Worm (Caenorhabditis elegans): Measurements from ENCODE around the gene R11H6.2.

R11H6.2 gene

DNA sequence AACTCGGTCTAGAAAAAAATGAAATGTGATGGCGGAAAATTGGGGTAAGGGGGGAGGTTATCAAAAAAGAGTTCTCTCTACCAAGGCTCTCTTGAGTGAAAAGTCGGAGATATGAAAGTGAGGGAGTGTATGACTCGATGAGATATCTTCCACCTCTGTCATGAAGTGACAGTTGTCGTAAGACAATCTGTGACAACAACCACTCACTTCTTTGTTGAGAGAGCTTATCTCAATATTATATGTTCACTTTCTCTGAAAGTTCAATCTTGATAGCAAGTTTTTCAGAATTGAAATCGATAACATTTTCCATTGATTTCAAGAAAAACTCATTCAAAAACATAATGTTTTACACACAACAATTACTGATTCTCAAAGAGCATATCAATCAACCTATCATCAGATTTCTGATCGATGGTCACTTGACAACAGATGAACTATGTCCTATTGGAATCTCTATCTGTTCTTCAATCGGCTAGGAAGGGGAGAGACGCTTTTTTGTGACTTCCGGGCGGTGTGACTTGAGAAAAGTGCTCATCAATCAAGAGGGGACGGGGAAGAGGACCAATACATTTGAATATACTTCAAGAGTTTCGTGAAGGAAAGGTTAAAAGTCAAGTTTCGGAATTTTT is 20.9 kb upstream of the R11H6.2 start:
- TF ChIP-seq elt-3 (tag; optimal IDR thresholded peaks at IDR 0.05) (no peak), R02D3.7 (tag; optimal IDR thresholded peaks at IDR 0.05) (no peak), lsy-2 (tag; optimal IDR thresholded peaks at IDR 0.05) (peak in 1 of 2 experiments; percentile 8), ztf-11 (tag; optimal IDR thresholded peaks at IDR 0.05) (no peak), ZK546.5 (tag; optimal IDR thresholded peaks at IDR 0.05) (no peak), unc-55 (GFP tag; optimal IDR thresholded peaks at IDR 0.05) (no peak), F13H6.1 (tag; optimal IDR thresholded peaks at IDR 0.05) (peak; percentile 44), peb-1 (tag; optimal IDR thresholded peaks at IDR 0.05) (no peak), blmp-1 (tag; optimal IDR thresholded peaks at IDR 0.05; ENCODE audit: insufficient read depth) (no peak)

- TF ChIP-seq unc-55 (GFP tag; optimal IDR thresholded peaks at IDR 0.05) (peak; percentile 45), aly-2 (tag; optimal IDR thresholded peaks at IDR 0.05) (no peak), ztf-4 (tag; optimal IDR thresholded peaks at IDR 0.05) (no peak), lin-11 (tag; optimal IDR thresholded peaks at IDR 0.05) (no peak)
These were observed 18.2 kb upstream of the R11H6.2 start, which contains the start of gene gar-3 for ce11 chrV:14579619-14580018. Gene gar-3 (minus strand): TSS chrV:14579719.

- no peak for TF ChIP-seq ceh-82 (tag; optimal IDR thresholded peaks at IDR 0.05)
- no peak for TF ChIP-seq ceh-16 (tag; optimal IDR thresholded peaks at IDR 0.05)
- no peak for TF ChIP-seq ztf-11 (tag; optimal IDR thresholded peaks at IDR 0.05)
- TF ChIP-seq nhr-12 (tag; optimal IDR thresholded peaks at IDR 0.05): no peak
- TF ChIP-seq aly-2 (tag; optimal IDR thresholded peaks at IDR 0.05): no peak
- no peak for TF ChIP-seq mab-5 (tag; optimal IDR thresholded peaks at IDR 0.05)
- TF ChIP-seq dmd-4 (tag; optimal IDR thresholded peaks at IDR 0.05): no peak
- no peak for TF ChIP-seq fos-1 (tag; optimal IDR thresholded peaks at IDR 0.05)
- no peak for TF ChIP-seq ZK546.5 (tag; optimal IDR thresholded peaks at IDR 0.05)
- no peak for TF ChIP-seq nhr-10 (tag; optimal IDR thresholded peaks at IDR 0.05)
- no peak for TF ChIP-seq lsy-2 (tag; optimal IDR thresholded peaks at IDR 0.05)
- no peak for TF ChIP-seq F13H6.1 (tag; optimal IDR thresholded peaks at IDR 0.05)
- no peak for TF ChIP-seq ztf-1 (GFP tag; conservative IDR thresholded peaks at IDR 0.05)
- no peak for TF ChIP-seq skn-1 (tag; optimal IDR thresholded peaks at IDR 0.05)
- no peak for TF ChIP-seq gmeb-1 (tag; optimal IDR thresholded peaks at IDR 0.05)
- TF ChIP-seq sma-9 (GFP tag; optimal IDR thresholded peaks at IDR 0.05): no peak
- TF ChIP-seq sma-9 (tag; optimal IDR thresholded peaks at IDR 0.05): no peak
- no peak for TF ChIP-seq blmp-1 (tag; optimal IDR thresholded peaks at IDR 0.05; ENCODE audit: insufficient read depth)
- TF ChIP-seq nhr-21 (tag; optimal IDR thresholded peaks at IDR 0.05): no peak
- TF ChIP-seq lin-39 (tag; optimal IDR thresholded peaks at IDR 0.05): no peak
- no peak for TF ChIP-seq sma-3 (GFP tag; optimal IDR thresholded peaks at IDR 0.05)
These were observed 12.5 kb upstream of the R11H6.2 start, which contains the start of gene Y40H4A.2 for ce11 chrV:14585351-14585750. Gene Y40H4A.2 (minus strand): TSS chrV:14585451.

ce11 chrV:14594103-14594502 is 3.7 kb upstream of the R11H6.2 start:
- no peak for TF ChIP-seq sma-9 (GFP tag; optimal IDR thresholded peaks at IDR 0.05)
- TF ChIP-seq sma-9 (tag; optimal IDR thresholded peaks at IDR 0.05): no peak
- TF ChIP-seq mbf-1 (tag; optimal IDR thresholded peaks at IDR 0.05): no peak
- no peak for TF ChIP-seq unc-55 (GFP tag; optimal IDR thresholded peaks at IDR 0.05)
- TF ChIP-seq unc-62 (GFP tag; optimal IDR thresholded peaks at IDR 0.05): no peak
- no peak for TF ChIP-seq unc-39 (tag; optimal IDR thresholded peaks at IDR 0.05)
- no peak for TF ChIP-seq gmeb-1 (tag; optimal IDR thresholded peaks at IDR 0.05)
- TF ChIP-seq Y55F3AM.14 (GFP tag; optimal IDR thresholded peaks at IDR 0.05): no peak
- TF ChIP-seq nhr-129 (tag; optimal IDR thresholded peaks at IDR 0.05): no peak
- no peak for TF ChIP-seq ZK546.5 (tag; optimal IDR thresholded peaks at IDR 0.05)
- no peak for TF ChIP-seq mdl-1 (tag; optimal IDR thresholded peaks at IDR 0.05)
- TF ChIP-seq egl-27 (tag; optimal IDR thresholded peaks at IDR 0.05): no peak
- TF ChIP-seq nhr-23 (tag; optimal IDR thresholded peaks at IDR 0.05): no peak

DNA sequence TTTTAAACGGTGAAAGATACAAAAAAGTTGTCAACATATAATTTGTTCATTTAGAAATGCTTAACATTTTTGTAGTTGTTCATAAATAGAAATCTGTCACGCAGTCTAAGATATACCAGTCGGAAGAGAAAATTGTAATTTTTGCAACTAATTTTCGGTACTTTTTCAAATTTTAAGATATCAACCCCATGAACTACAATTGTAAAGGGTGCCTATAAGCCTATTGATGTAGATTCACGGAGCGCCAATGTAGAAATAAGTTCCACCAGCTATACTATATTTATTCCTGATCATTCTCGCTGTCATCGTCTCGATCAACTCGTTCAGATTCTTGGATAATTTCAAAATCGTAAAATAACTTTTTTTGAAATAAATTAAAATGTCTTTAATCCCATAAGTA is 2.9 kb upstream of the R11H6.2 start:
- TF ChIP-seq gmeb-1 (tag; optimal IDR thresholded peaks at IDR 0.05) (no peak), nhr-12 (tag; optimal IDR thresholded peaks at IDR 0.05) (no peak)
